Worm (Caenorhabditis elegans): ENCODE data around the gene nadk-2.

DNA sequence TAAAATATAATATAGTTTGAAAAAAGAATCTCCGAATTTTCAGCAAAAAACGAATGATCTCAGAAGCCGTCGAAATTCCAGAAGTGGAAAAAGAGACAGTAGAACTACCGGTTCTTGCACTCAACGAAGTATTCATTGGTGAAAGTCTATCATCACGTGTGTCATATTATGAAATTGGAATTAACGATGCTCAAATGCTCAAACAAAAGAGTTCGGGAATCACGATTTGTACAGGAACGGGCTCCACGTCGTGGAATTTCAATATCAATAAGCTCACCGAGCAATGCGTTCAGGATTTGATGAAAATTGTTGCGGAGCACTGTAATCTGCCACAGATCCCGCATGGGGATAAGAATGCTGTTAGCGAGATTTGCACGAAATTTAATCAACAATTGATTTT, 8.9 kb downstream of the nadk-2 start:
- no peak for TF ChIP-seq F13H6.1 (tag; optimal IDR thresholded peaks at IDR 0.05)
- TF ChIP-seq eyg-1 (tag; optimal IDR thresholded peaks at IDR 0.05): no peak
- no peak for TF ChIP-seq nhr-11 (tag; optimal IDR thresholded peaks at IDR 0.05)
- no peak for TF ChIP-seq hlh-30 (tag; optimal IDR thresholded peaks at IDR 0.05; ENCODE audit: insufficient read depth)
- no peak for TF ChIP-seq ceh-22 (tag; optimal IDR thresholded peaks at IDR 0.05)
